Fruit fly (Drosophila melanogaster) whole organism, embryonic: ENCODE measurements around the gene wam.

ENCODE experiments used
- Atf-2 ChIP-seq: fragments of 200-800 bp; sonication (Bioruptor generic); optimal IDR thresholded peaks from 2 replicates; lab custom pipeline; 2016; ENCODE audit warnings: missing biosample characterization, missing genetic modification characterization
- Bteb2 ChIP-seq: fragments of 200-800 bp; sonication (Bioruptor generic); optimal IDR thresholded peaks from 2 replicates; lab custom pipeline; 2016; ENCODE audit warnings: missing biosample characterization, missing genetic modification characterization
- CG10267 ChIP-seq: fragments of 200-800 bp; sonication (Bioruptor generic); optimal IDR thresholded peaks from 2 replicates; lab custom pipeline; 2018; ENCODE audit warnings: missing biosample characterization, mild to moderate bottlenecking, missing genetic modification characterization, moderate library complexity
- CG11695 ChIP-seq: fragments of 200-800 bp; sonication (Bioruptor generic); IDR thresholded peaks from 3 replicates; pipeline ENCODE4 v1.3.6; 2022; ENCODE audit warnings: missing biosample characterization, missing genetic modification characterization
- CG13775 ChIP-seq: fragments of 200-800 bp; sonication (Bioruptor generic); optimal IDR thresholded peaks from 3 replicates; lab custom pipeline; 2017; ENCODE audit warnings: missing biosample characterization, mild to moderate bottlenecking, missing genetic modification characterization
- CG14441 ChIP-seq: fragments of 200-800 bp; sonication (Bioruptor generic); IDR thresholded peaks from 2 replicates; pipeline ENCODE4 v1.3.6; 2022; ENCODE audit warnings: missing biosample characterization, missing genetic modification characterization
- CG14710 ChIP-seq: fragments of 200-800 bp; sonication (Bioruptor generic); optimal IDR thresholded peaks from 3 replicates; lab custom pipeline; 2019; ENCODE audit warnings: missing biosample characterization, mild to moderate bottlenecking, missing genetic modification characterization, moderate library complexity
- CG15011 ChIP-seq: fragments of 200-800 bp; sonication (Bioruptor generic); optimal IDR thresholded peaks from 3 replicates; lab custom pipeline; 2018; ENCODE audit warnings: missing biosample characterization, mild to moderate bottlenecking, missing genetic modification characterization
- CG30020 ChIP-seq: fragments of 200-800 bp; optimal IDR thresholded peaks from 2 replicates; lab custom pipeline; 2019; ENCODE audit warnings: missing biosample characterization, mild to moderate bottlenecking, missing genetic modification characterization, moderate library complexity
- CG3281 ChIP-seq: fragments of 200-800 bp; sonication (Bioruptor generic); optimal IDR thresholded peaks from 3 replicates; lab custom pipeline; 2017; ENCODE audit warnings: missing biosample characterization, mild to moderate bottlenecking, missing genetic modification characterization
- CG33213 ChIP-seq: fragments of 200-800 bp; sonication (Bioruptor generic); optimal IDR thresholded peaks from 3 replicates; lab custom pipeline; 2016; ENCODE audit warnings: missing biosample characterization, missing genetic modification characterization
- CG4360 ChIP-seq: fragments of 200-800 bp; sonication (Bioruptor generic); IDR thresholded peaks from 2 replicates; pipeline ENCODE4 v1.3.6; 2022; ENCODE audit warnings: missing biosample characterization, missing genetic modification characterization
- CG4404 ChIP-seq: fragments of 200-800 bp; sonication (Bioruptor generic); IDR thresholded peaks from 2 replicates; pipeline ENCODE4 v1.3.6; 2022; ENCODE audit warnings: missing biosample characterization, missing genetic modification characterization
- CG7963 ChIP-seq: fragments of 200-800 bp; sonication (Bioruptor generic); IDR thresholded peaks from 3 replicates; pipeline ENCODE4 v1.3.6; 2022; ENCODE audit warnings: missing biosample characterization, missing genetic modification characterization; ENCODE audit not compliant: partially characterized antibody
- CG9817 ChIP-seq: fragments of 200-800 bp; sonication (Bioruptor generic); optimal IDR thresholded peaks from 2 replicates; lab custom pipeline; 2018; ENCODE audit warnings: missing biosample characterization, mild to moderate bottlenecking, missing genetic modification characterization, moderate library complexity
- CG9876 ChIP-seq: fragments of 200-800 bp; sonication (Bioruptor generic); optimal IDR thresholded peaks from 2 replicates; lab custom pipeline; 2016; ENCODE audit warnings: missing biosample characterization, missing genetic modification characterization
- Dref ChIP-seq: fragments of 200-800 bp; sonication (Bioruptor generic); IDR thresholded peaks from 2 replicates; pipeline ENCODE4 v1.3.6; 2022; ENCODE audit warnings: missing biosample characterization, missing genetic modification characterization
- HmgZ ChIP-seq: fragments of 200-800 bp; sonication (Bioruptor generic); optimal IDR thresholded peaks from 2 replicates; lab custom pipeline; 2018; ENCODE audit warnings: missing biosample characterization, mild to moderate bottlenecking, missing genetic modification characterization
- Hmr ChIP-seq: fragments of 200-800 bp; sonication (Bioruptor generic); optimal IDR thresholded peaks from 3 replicates; lab custom pipeline; 2017; ENCODE audit warnings: mild to moderate bottlenecking, missing biosample characterization, missing genetic modification reagents, missing genetic modification characterization
- MTF-1 ChIP-seq: fragments of 200-800 bp; sonication (Bioruptor generic); optimal IDR thresholded peaks from 2 replicates; lab custom pipeline; 2018; ENCODE audit warnings: missing biosample characterization, mild to moderate bottlenecking, missing genetic modification characterization, borderline replicate concordance
- Oaz ChIP-seq: fragments of 200-800 bp; sonication (Bioruptor generic); IDR thresholded peaks from 2 replicates; pipeline ENCODE4 v1.3.6; 2022; ENCODE audit warnings: missing biosample characterization, missing genetic modification characterization
- Ptx1 ChIP-seq: fragments of 200-800 bp; sonication (Bioruptor generic); IDR thresholded peaks from 2 replicates; pipeline ENCODE4 v1.3.6; 2022; ENCODE audit warnings: missing biosample characterization, missing genetic modification characterization
- ab ChIP-seq: fragments of 200-800 bp; sonication (Bioruptor generic); optimal IDR thresholded peaks from 2 replicates; lab custom pipeline; 2016; ENCODE audit warnings: missing biosample characterization, missing genetic modification characterization
- amos ChIP-seq: fragments of 200-800 bp; sonication (Bioruptor generic); IDR thresholded peaks from 2 replicates; pipeline ENCODE4 v1.3.6; 2022; ENCODE audit warnings: missing biosample characterization, missing genetic modification characterization; ENCODE audit not compliant: partially characterized antibody
- btn ChIP-seq: fragments of 200-800 bp; sonication (Bioruptor generic); optimal IDR thresholded peaks from 2 replicates; lab custom pipeline; 2016; ENCODE audit warnings: missing biosample characterization, missing genetic modification characterization
- cad ChIP-seq: fragments of >200 bp; optimal IDR thresholded peaks from 2 replicates; lab custom pipeline; 2017; ENCODE audit warnings: missing biosample characterization, missing genetic modification characterization
- chm ChIP-seq: fragments of 200-800 bp; sonication (Bioruptor generic); IDR thresholded peaks from 2 replicates; pipeline ENCODE4 v1.3.6; 2022; ENCODE audit warnings: missing biosample characterization, missing genetic modification characterization
- chn ChIP-seq: fragments of 200-800 bp; sonication (Bioruptor generic); optimal IDR thresholded peaks from 2 replicates; lab custom pipeline; 2016; ENCODE audit warnings: missing biosample characterization, missing genetic modification characterization
- crp ChIP-seq, 2 experiments: fragments of 200-800 bp; sonication (Bioruptor generic); optimal IDR thresholded peaks; 2 replicates in 1 of 2; 3 replicates in 1 of 2; lab custom pipeline; 2017; ENCODE audit warnings: missing biosample characterization in 2 of 2, missing genetic modification characterization in 2 of 2, mild to moderate bottlenecking in 1 of 2, moderate library complexity in 1 of 2
- en ChIP-seq: fragments of 200-800 bp; sonication (Bioruptor generic); optimal IDR thresholded peaks from 2 replicates; lab custom pipeline; 2016; ENCODE audit warnings: missing biosample characterization, missing genetic modification characterization
- ham ChIP-seq: fragments of 200-800 bp; sonication (Bioruptor generic); IDR thresholded peaks from 2 replicates; pipeline ENCODE4 v1.3.6; 2022; ENCODE audit warnings: missing biosample characterization, missing genetic modification characterization
- hkb ChIP-seq, 2 experiments: fragments of 200-800 bp in 1 of 2; fragments of >200 bp in 1 of 2; sonication (Bioruptor generic) in 1 of 2; IDR thresholded peaks in 1 of 2; optimal IDR thresholded peaks in 1 of 2; 2 replicates each; pipeline versions ENCODE4 v1.3.6 to Lab custom; 2017 to 2022; ENCODE audit warnings: missing biosample characterization in 1 of 2, missing genetic modification characterization in 1 of 2
- ind ChIP-seq: fragments of 200-800 bp; sonication (Bioruptor generic); optimal IDR thresholded peaks from 3 replicates; lab custom pipeline; 2016; ENCODE audit warnings: missing biosample characterization, missing genetic modification characterization
- inv ChIP-seq: fragments of 200-800 bp; sonication (Bioruptor generic); IDR thresholded peaks from 2 replicates; pipeline ENCODE4 v1.3.6; 2022; ENCODE audit warnings: missing biosample characterization, missing genetic modification characterization; ENCODE audit not compliant: partially characterized antibody
- kni ChIP-seq: fragments of 200-800 bp; sonication (Bioruptor generic); optimal IDR thresholded peaks from 3 replicates; lab custom pipeline; 2017; ENCODE audit warnings: mild to moderate bottlenecking, missing biosample characterization, missing genetic modification reagents, missing genetic modification characterization
- lbe ChIP-seq: fragments of 200-800 bp; sonication (Bioruptor generic); optimal IDR thresholded peaks from 2 replicates; lab custom pipeline; 2016; ENCODE audit warnings: missing biosample characterization, mild to moderate bottlenecking, missing genetic modification characterization
- nau ChIP-seq: fragments of 200-800 bp; sonication (Bioruptor generic); optimal IDR thresholded peaks from 3 replicates; lab custom pipeline; 2017; ENCODE audit warnings: missing biosample characterization, mild to moderate bottlenecking, missing genetic modification characterization, missing genetic modification reagents
- org-1 ChIP-seq: fragments of 200-800 bp; sonication (Bioruptor generic); optimal IDR thresholded peaks from 2 replicates; lab custom pipeline; 2017; ENCODE audit warnings: missing biosample characterization, missing genetic modification characterization
- pho ChIP-seq: fragments of 200-800 bp; sonication (Bioruptor generic); optimal IDR thresholded peaks from 2 replicates; lab custom pipeline; 2016; ENCODE audit warnings: missing biosample characterization, missing genetic modification characterization
- ro ChIP-seq: fragments of 200-800 bp; sonication (Bioruptor generic); IDR thresholded peaks from 2 replicates; pipeline ENCODE4 v1.3.6; 2022; ENCODE audit warnings: missing biosample characterization, missing genetic modification characterization
- sens ChIP-seq: fragments of 200-800 bp; sonication (Bioruptor generic); peaks from one replicate; lab custom pipeline; 2016; ENCODE audit warnings: missing biosample characterization, missing genetic modification characterization
- seq ChIP-seq: fragments of 200-800 bp; sonication (Bioruptor generic); IDR thresholded peaks from 2 replicates; pipeline ENCODE4 v1.3.6; 2022; ENCODE audit warnings: missing biosample characterization, missing genetic modification characterization
- slbo ChIP-seq: fragments of 200-800 bp; sonication (Bioruptor generic); IDR thresholded peaks from 2 replicates; pipeline ENCODE4 v1.3.6; 2022; ENCODE audit warnings: missing biosample characterization, missing genetic modification characterization
- so ChIP-seq: fragments of 200-800 bp; sonication (Bioruptor generic); IDR thresholded peaks from 3 replicates; pipeline ENCODE4 v1.3.6; 2022; ENCODE audit warnings: missing biosample characterization, missing genetic modification characterization
- sqz ChIP-seq: fragments of 200-800 bp; sonication (Bioruptor generic); optimal IDR thresholded peaks from 3 replicates; lab custom pipeline; 2018; ENCODE audit warnings: missing biosample characterization, mild to moderate bottlenecking, missing genetic modification characterization
- tin ChIP-seq: fragments of 200-800 bp; sonication (Bioruptor generic); optimal IDR thresholded peaks from 3 replicates; lab custom pipeline; 2016; ENCODE audit warnings: missing biosample characterization, missing genetic modification characterization
- tup ChIP-seq: fragments of 200-800 bp; sonication (Bioruptor generic); optimal IDR thresholded peaks from 2 replicates; lab custom pipeline; 2016; ENCODE audit warnings: missing biosample characterization, mild to moderate bottlenecking, missing genetic modification characterization, moderate library complexity
- zen2 ChIP-seq: fragments of 200-800 bp; sonication (Bioruptor generic); IDR thresholded peaks from 3 replicates; pipeline ENCODE4 v1.3.6; 2022; ENCODE audit warnings: missing biosample characterization, missing genetic modification characterization; ENCODE audit not compliant: partially characterized antibody
- zfh2 ChIP-seq: fragments of 200-800 bp; sonication (Bioruptor generic); optimal IDR thresholded peaks from 2 replicates; lab custom pipeline; 2016; ENCODE audit warnings: missing biosample characterization, missing genetic modification characterization

Gene wam

DNA sequence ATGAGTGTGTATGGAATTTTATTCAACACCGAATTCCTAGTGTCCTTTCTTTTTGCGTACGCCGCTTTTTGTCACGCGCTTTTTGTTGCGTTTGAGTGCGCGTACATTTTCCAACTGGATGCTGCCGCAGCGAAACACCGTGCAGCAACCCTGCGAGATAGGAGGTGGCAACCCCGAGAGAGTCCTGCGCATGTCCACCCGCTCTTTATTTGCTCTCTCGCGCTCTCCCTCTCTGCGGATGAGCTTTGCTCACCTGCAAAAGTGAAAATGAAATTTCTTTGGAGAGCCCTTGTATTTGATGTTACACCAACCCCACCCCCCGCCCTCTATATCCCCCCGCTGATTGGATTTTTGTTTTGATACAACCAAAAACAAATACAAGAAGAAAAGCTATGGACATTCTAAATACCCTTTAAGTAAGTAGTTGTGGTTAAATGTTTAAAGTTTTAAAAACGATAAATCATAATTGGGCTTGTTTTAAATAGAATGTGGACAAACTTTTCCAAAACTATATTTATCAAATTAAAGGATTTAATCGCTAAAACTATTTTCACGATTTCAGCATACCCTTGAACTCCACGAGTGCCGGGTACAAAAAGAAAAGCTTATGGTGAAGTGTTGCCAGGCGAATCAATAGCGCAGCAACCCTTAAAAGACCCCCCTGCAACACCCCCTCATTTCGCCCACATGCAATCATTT is 47.8 kb downstream of the wam start (continued):
- TF ChIP-seq ro (GFP tag; lab: Robert Waterston, UW) (no peak), CG7963 (GFP tag; lab: Robert Waterston, UW) (no peak), chn (GFP tag; lab: Kevin White, UChicago) (no peak), slbo (GFP tag; lab: Robert Waterston, UW) (peak; percentile 77), CG11695 (GFP tag; lab: Robert Waterston, UW) (peak; percentile 70; the same call in 2 of the 3 replicates), so (peak; percentile 72; the same call in 2 of the 3 replicates), CG3281 (GFP tag; lab: Kevin White, UChicago) (peak; percentile 76), tup (GFP tag; lab: Kevin White, UChicago) (peak; percentile 19), Hmr (GFP tag; lab: Kevin White, UChicago) (peak; percentile 81), hkb (optimal IDR thresholded peaks at IDR 0.05; lab: Kevin White, UChicago) (no peak), hkb (GFP tag; IDR thresholded peaks at IDR 0.05; lab: Robert Waterston, UW) (peak; percentile 75), MTF-1 (GFP tag; lab: Kevin White, UChicago) (no peak), CG14710 (peak; percentile 48), CG9817 (peak; percentile 48), Bteb2 (GFP tag; lab: Kevin White, UChicago) (no peak), amos (no peak), crp (GFP tag; optimal IDR thresholded peaks at IDR 0.05; lab: Kevin White, UChicago) (no peak), CG15011 (GFP tag; lab: Kevin White, UChicago) (peak; percentile 46), CG14441 (peak; percentile 51), CG10267 (peak; percentile 66), ab (GFP tag; lab: Kevin White, UChicago) (no peak), CG13775 (peak; percentile 22), tin (GFP tag; lab: Kevin White, UChicago) (peak; percentile 55), sens (GFP tag; lab: Kevin White, UChicago) (peak; percentile 94), inv (GFP tag; lab: Robert Waterston, UW) (no peak), nau (GFP tag; lab: Kevin White, UChicago) (no peak), Dref (no peak), Oaz (GFP tag; lab: Robert Waterston, UW) (peak; percentile 57), zen2 (GFP tag; lab: Robert Waterston, UW) (no peak), Atf-2 (GFP tag; lab: Kevin White, UChicago) (no peak), en (GFP tag; lab: Kevin White, UChicago) (no peak), cad (GFP tag; lab: Kevin White, UChicago) (no peak), chm (GFP tag; lab: Robert Waterston, UW) (no peak), btn (no peak), CG33213 (GFP tag; lab: Kevin White, UChicago) (peak; percentile 35), Ptx1 (GFP tag; lab: Robert Waterston, UW) (peak; percentile 78), org-1 (GFP tag; lab: Kevin White, UChicago) (peak; percentile 51), CG30020 (no peak), kni (no peak), pho (GFP tag; lab: Kevin White, UChicago) (peak; percentile 52), CG9876 (no peak), zfh2 (GFP tag; lab: Kevin White, UChicago) (peak; percentile 46), CG4404 (GFP tag; lab: Robert Waterston, UW) (peak; percentile 30; the same call in 1 of the 2 replicates), lbe (GFP tag; lab: Kevin White, UChicago) (no peak), ham (GFP tag; lab: Robert Waterston, UW) (no peak), sqz (GFP tag; lab: Kevin White, UChicago) (peak; percentile 14), ind (peak; percentile 52), CG4360 (GFP tag; lab: Robert Waterston, UW) (peak; percentile 55), HmgZ (tag; lab: Kevin White, UChicago) (no peak), seq (GFP tag; lab: Robert Waterston, UW) (peak; percentile 70; the same call in 1 of the 2 replicates)
